Worm (Caenorhabditis elegans): Measurements from ENCODE around the gene srd-45.

ce11 chrX:12364804-12365203, 36.0 kb downstream of the srd-45 start, which contains the start of gene F19H6.5:
- TF ChIP-seq W03F9.2 (tag; optimal IDR thresholded peaks at IDR 0.05) (no peak), him-1 (tag; optimal IDR thresholded peaks at IDR 0.05) (no peak), dao-5 (tag; optimal IDR thresholded peaks at IDR 0.05) (no peak)

All from whole organism, L4/young adult.